Fruit fly (Drosophila melanogaster): ENCODE results near the gene Obp83cd.

The Obp83cd gene

dm6 chr3R:6149593-6149992, 41.7 kb downstream of the Obp83cd start:
- TF ChIP-seq fkh (GFP tag; optimal IDR thresholded peaks at IDR 0.05): no peak
- peak; percentile 26; the same call in 1 of the 3 replicates for TF ChIP-seq eg (GFP tag; IDR thresholded peaks at IDR 0.05)
- no peak for TF ChIP-seq ss (GFP tag; optimal IDR thresholded peaks at IDR 0.05)
- no peak for TF ChIP-seq achi (GFP tag; optimal IDR thresholded peaks at IDR 0.05)

- no peak for TF ChIP-seq CG31627 (GFP tag; optimal IDR thresholded peaks at IDR 0.05)
- no peak for TF ChIP-seq fd85E (GFP tag; optimal IDR thresholded peaks at IDR 0.05)
- TF ChIP-seq OdsH (GFP tag; optimal IDR thresholded peaks at IDR 0.05): no peak
- TF ChIP-seq Met (GFP tag; optimal IDR thresholded peaks at IDR 0.05): no peak
- TF ChIP-seq Sox102F (GFP tag; optimal IDR thresholded peaks at IDR 0.05): no peak
- no peak for TF ChIP-seq Hr39 (GFP tag; optimal IDR thresholded peaks at IDR 0.05)
- TF ChIP-seq ss (GFP tag; optimal IDR thresholded peaks at IDR 0.05): no peak
- TF ChIP-seq spab (GFP tag; optimal IDR thresholded peaks at IDR 0.05): no peak
- TF ChIP-seq salr (GFP tag; optimal IDR thresholded peaks at IDR 0.05): no peak
Observed at dm6 chr3R:6153574-6153973, 45.6 kb downstream of the Obp83cd start.

dm6 chr3R:6154773-6155295, 46.9 kb downstream of the Obp83cd start:
- TF ChIP-seq CG10669 (GFP tag; optimal IDR thresholded peaks at IDR 0.05) (no peak), CG8119 (GFP tag; IDR thresholded peaks at IDR 0.05) (0 out of 3 replicates have a peak, but pooled peaks have one; percentile 21), svp (GFP tag) (no peak), fd85E (GFP tag; optimal IDR thresholded peaks at IDR 0.05) (no peak), Blimp-1 (GFP tag; optimal IDR thresholded peaks at IDR 0.05) (no peak), cyc (GFP tag; optimal IDR thresholded peaks at IDR 0.05) (no peak), fd59A (GFP tag; optimal IDR thresholded peaks at IDR 0.05) (no peak)

dm6 chr3R:6156963-6157498, 49.1 kb downstream of the Obp83cd start, which contains the start of gene CG31559:
Gene CG31559, minus strand, starts transcription at chr3R:6157235.
- TF ChIP-seq Sox102F (GFP tag; optimal IDR thresholded peaks at IDR 0.05) (no peak), CG6792 (GFP tag; optimal IDR thresholded peaks at IDR 0.05) (no peak), Blimp-1 (GFP tag; optimal IDR thresholded peaks at IDR 0.05) (no peak), CG3032 (tag; optimal IDR thresholded peaks at IDR 0.05) (no peak), CG10631 (GFP tag; optimal IDR thresholded peaks at IDR 0.05) (no peak), Sox15 (GFP tag; optimal IDR thresholded peaks at IDR 0.05) (no peak), achi (GFP tag; optimal IDR thresholded peaks at IDR 0.05) (no peak), Eip78C (GFP tag) (peak; percentile 29), CG31627 (GFP tag; optimal IDR thresholded peaks at IDR 0.05) (no peak), net (GFP tag; optimal IDR thresholded peaks at IDR 0.05) (no peak), CG6276 (GFP tag; optimal IDR thresholded peaks at IDR 0.05) (peak; percentile 31), CG3919 (GFP tag; optimal IDR thresholded peaks at IDR 0.05) (peak; percentile 22), CG7368 (GFP tag; optimal IDR thresholded peaks at IDR 0.05) (no peak), CG1621 (tag; optimal IDR thresholded peaks at IDR 0.05) (no peak), OdsH (GFP tag; optimal IDR thresholded peaks at IDR 0.05) (no peak), CG8632 (GFP tag; optimal IDR thresholded peaks at IDR 0.05) (no peak), pdm3 (GFP tag; optimal IDR thresholded peaks at IDR 0.05) (no peak), CG4318 (GFP tag; optimal IDR thresholded peaks at IDR 0.05) (no peak), salr (GFP tag; optimal IDR thresholded peaks at IDR 0.05) (no peak), ss (GFP tag; optimal IDR thresholded peaks at IDR 0.05) (no peak), Hr38 (GFP tag; optimal IDR thresholded peaks at IDR 0.05) (no peak), CG6854 (GFP tag; optimal IDR thresholded peaks at IDR 0.05) (peak; percentile 35), lz (GFP tag; optimal IDR thresholded peaks at IDR 0.05) (no peak), Ets21C (GFP tag; optimal IDR thresholded peaks at IDR 0.05) (no peak), CG15336 (GFP tag; IDR thresholded peaks at IDR 0.05) (peak; percentile 43; the same call in 1 of the 2 replicates), Ets96B (tag; optimal IDR thresholded peaks at IDR 0.05) (no peak), Eip93F (GFP tag; optimal IDR thresholded peaks at IDR 0.05) (no peak), Eip75B (GFP tag; optimal IDR thresholded peaks at IDR 0.05) (no peak), cyc (GFP tag; optimal IDR thresholded peaks at IDR 0.05) (no peak), CG6808 (GFP tag; optimal IDR thresholded peaks at IDR 0.05) (no peak), CG8119 (GFP tag; IDR thresholded peaks at IDR 0.05) (0 out of 3 replicates have a peak, but pooled peaks have one; percentile 16), spab (GFP tag; optimal IDR thresholded peaks at IDR 0.05) (no peak), fd59A (GFP tag; optimal IDR thresholded peaks at IDR 0.05) (no peak), topi (GFP tag; optimal IDR thresholded peaks at IDR 0.05) (no peak), CG16779 (tag; optimal IDR thresholded peaks at IDR 0.05) (no peak), fd85E (GFP tag; optimal IDR thresholded peaks at IDR 0.05) (no peak), CG6163 (GFP tag; IDR thresholded peaks at IDR 0.05) (no peak), eg (GFP tag; IDR thresholded peaks at IDR 0.05) (no peak)
